Worm (Caenorhabditis elegans) whole organism, mixed stage, embryonic: ENCODE data around the gene ZK809.9.

ENCODE experiments used
- M03D4.4 ChIP-seq: sonication (generic microtip); optimal IDR thresholded peaks from 2 replicates; lab custom pipeline; 2017; ENCODE audit warnings: mild to moderate bottlenecking, missing genetic modification characterization, missing compliant biosample characterization
- bed-3 ChIP-seq: fragments of 200-800 bp; sonication (Bioruptor generic); optimal IDR thresholded peaks from 3 replicates; lab custom pipeline; 2018; ENCODE audit warnings: mild to moderate bottlenecking, missing genetic modification characterization, moderate library complexity, missing compliant biosample characterization
- blmp-1 ChIP-seq: fragments of 150-350 bp; optimal IDR thresholded peaks from 2 replicates; lab custom pipeline; 2014; ENCODE audit warnings: missing biosample characterization, missing genetic modification characterization
- ceh-39 ChIP-seq: fragments of 150-350 bp; optimal IDR thresholded peaks from 2 replicates; lab custom pipeline; 2014; ENCODE audit warnings: missing biosample characterization, missing genetic modification characterization
- ceh-43 ChIP-seq: fragments of 200-800 bp; sonication (Bioruptor generic); optimal IDR thresholded peaks from 2 replicates; lab custom pipeline; 2018; ENCODE audit warnings: mild to moderate bottlenecking, missing genetic modification characterization, moderate library complexity, missing compliant biosample characterization
- ceh-83 ChIP-seq: fragments of 200-800 bp; sonication (Bioruptor generic); optimal IDR thresholded peaks from 2 replicates; lab custom pipeline; 2018; ENCODE audit warnings: mild to moderate bottlenecking, missing genetic modification characterization, missing compliant biosample characterization
- ces-1 ChIP-seq: fragments of 150-350 bp; optimal IDR thresholded peaks from 2 replicates; lab custom pipeline; 2014; ENCODE audit warnings: missing biosample characterization, missing genetic modification reagents, missing genetic modification characterization
- cnd-1 ChIP-seq: fragments of 200-800 bp; sonication (Bioruptor generic); optimal IDR thresholded peaks from 2 replicates; lab custom pipeline; 2018; ENCODE audit warnings: mild to moderate bottlenecking, missing genetic modification characterization, missing compliant biosample characterization
- drap-1 ChIP-seq: fragments of 200-800 bp; sonication (Bioruptor generic); optimal IDR thresholded peaks from 3 replicates; lab custom pipeline; 2018; ENCODE audit warnings: mild to moderate bottlenecking, missing genetic modification characterization, missing compliant biosample characterization
- elt-1 ChIP-seq: sonication (generic microtip); optimal IDR thresholded peaks from 2 replicates; lab custom pipeline; 2017; ENCODE audit warnings: missing genetic modification characterization, mild to moderate bottlenecking, missing compliant biosample characterization, antibody characterized with exemption, moderate library complexity, borderline replicate concordance; ENCODE audit not compliant: insufficient read depth
- elt-3 ChIP-seq: fragments of 150-350 bp; optimal IDR thresholded peaks from 2 replicates; lab custom pipeline; 2014; ENCODE audit warnings: missing biosample characterization, missing genetic modification characterization
- ham-2 ChIP-seq: fragments of 200-800 bp; sonication (Bioruptor generic); optimal IDR thresholded peaks from 2 replicates; lab custom pipeline; 2018; ENCODE audit warnings: mild to moderate bottlenecking, missing genetic modification characterization, missing compliant biosample characterization
- hlh-1 ChIP-seq: fragments of 150-350 bp; optimal IDR thresholded peaks from 2 replicates; lab custom pipeline; 2014; ENCODE audit warnings: missing biosample characterization, missing genetic modification reagents, missing genetic modification characterization
- lin-13 ChIP-seq: fragments of 150-350 bp; optimal IDR thresholded peaks from 2 replicates; lab custom pipeline; 2014; ENCODE audit warnings: missing biosample characterization, missing genetic modification characterization
- lin-32 ChIP-seq: fragments of 200-800 bp; sonication (Bioruptor generic); optimal IDR thresholded peaks from 2 replicates; lab custom pipeline; 2018; ENCODE audit warnings: mild to moderate bottlenecking, missing genetic modification characterization, missing compliant biosample characterization
- mab-5 ChIP-seq: fragments of 150-350 bp; optimal IDR thresholded peaks from 2 replicates; lab custom pipeline; 2014; ENCODE audit warnings: missing biosample characterization, missing genetic modification characterization
- mls-2 ChIP-seq: sonication (generic microtip); optimal IDR thresholded peaks from 2 replicates; lab custom pipeline; 2016; ENCODE audit warnings: mild to moderate bottlenecking, missing genetic modification characterization, moderate library complexity, missing compliant biosample characterization
- nhr-12 ChIP-seq: fragments of 150-350 bp; optimal IDR thresholded peaks from 2 replicates; lab custom pipeline; 2014; ENCODE audit warnings: missing biosample characterization, missing genetic modification characterization
- nhr-2 ChIP-seq: fragments of 150-350 bp; optimal IDR thresholded peaks from 2 replicates; lab custom pipeline; 2014; ENCODE audit warnings: missing biosample characterization, missing genetic modification characterization
- nhr-237 ChIP-seq: fragments of 150-350 bp; optimal IDR thresholded peaks from 2 replicates; lab custom pipeline; 2014; ENCODE audit warnings: missing biosample characterization, missing genetic modification characterization
- nhr-28 ChIP-seq: fragments of 150-350 bp; optimal IDR thresholded peaks from 2 replicates; lab custom pipeline; 2014; ENCODE audit warnings: missing biosample characterization, missing genetic modification characterization
- nhr-76 ChIP-seq: sonication (generic microtip); optimal IDR thresholded peaks from 2 replicates; lab custom pipeline; 2017; ENCODE audit warnings: missing biosample characterization, missing genetic modification characterization
- pha-4 ChIP-seq: fragments of 150-350 bp; optimal IDR thresholded peaks from 2 replicates; lab custom pipeline; 2018; ENCODE audit warnings: missing biosample characterization, missing genetic modification reagents, missing genetic modification characterization
- sem-2 ChIP-seq: fragments of 200-800 bp; sonication (Bioruptor generic); optimal IDR thresholded peaks from 2 replicates; lab custom pipeline; 2018; ENCODE audit warnings: mild to moderate bottlenecking, missing genetic modification characterization, missing compliant biosample characterization
- snpc-4 ChIP-seq: fragments of 150-350 bp; optimal IDR thresholded peaks from 2 replicates; lab custom pipeline; 2014; ENCODE audit warnings: missing biosample characterization, missing genetic modification characterization
- sptf-1 ChIP-seq: sonication (generic microtip); optimal IDR thresholded peaks from 2 replicates; lab custom pipeline; 2017; ENCODE audit warnings: mild to moderate bottlenecking, missing genetic modification characterization, moderate library complexity, missing compliant biosample characterization
- tbx-8 ChIP-seq: fragments of 200-800 bp; sonication (Bioruptor generic); optimal IDR thresholded peaks from 2 replicates; lab custom pipeline; 2018; ENCODE audit warnings: mild to moderate bottlenecking, missing genetic modification characterization, moderate library complexity, missing compliant biosample characterization
- unc-120 ChIP-seq: sonication (generic microtip); optimal IDR thresholded peaks from 2 replicates; lab custom pipeline; 2017; ENCODE audit warnings: missing genetic modification characterization, missing compliant biosample characterization; ENCODE audit not compliant: poor library complexity, severe bottlenecking
- unc-39 ChIP-seq: fragments of 150-350 bp; optimal IDR thresholded peaks from 2 replicates; lab custom pipeline; 2014; ENCODE audit warnings: missing biosample characterization, missing genetic modification characterization
- unc-62 ChIP-seq: fragments of 150-350 bp; optimal IDR thresholded peaks from 2 replicates; lab custom pipeline; 2014; ENCODE audit warnings: missing biosample characterization, missing genetic modification reagents, missing genetic modification characterization
- ztf-11 ChIP-seq: fragments of 150-350 bp; optimal IDR thresholded peaks from 2 replicates; lab custom pipeline; 2014; ENCODE audit warnings: missing biosample characterization, missing genetic modification characterization

Gene ZK809.9

ce11 chrIV:11659794-11660312, 5.3 kb upstream of the ZK809.9 start, which contains the start of gene ZK792.1:
Gene ZK792.1 (plus strand): TSS chrIV:11659844.
- TF ChIP-seq sptf-1 (tag; lab: Kevin White, UChicago) (no peak), bed-3 (GFP tag; lab: Kevin White, UChicago) (no peak), unc-39 (no peak), elt-3 (tag; lab: Kevin White, UChicago) (no peak), ztf-11 (no peak), nhr-237 (tag; lab: Kevin White, UChicago) (no peak), ceh-83 (GFP tag; lab: Kevin White, UChicago) (no peak)

- TF ChIP-seq blmp-1 (tag; lab: Kevin White, UChicago): no peak
- no peak for TF ChIP-seq unc-120 (tag; lab: Kevin White, UChicago)
- TF ChIP-seq cnd-1 (tag; lab: Kevin White, UChicago): no peak
- no peak for TF ChIP-seq drap-1 (GFP tag; lab: Kevin White, UChicago)
- TF ChIP-seq nhr-2 (tag; lab: Kevin White, UChicago): no peak
- no peak for TF ChIP-seq ztf-11
- no peak for TF ChIP-seq lin-13 (tag; lab: Kevin White, UChicago)
- no peak for TF ChIP-seq nhr-28 (tag; lab: Kevin White, UChicago)
- no peak for TF ChIP-seq ham-2 (GFP tag; lab: Kevin White, UChicago)
- TF ChIP-seq mab-5: no peak
- TF ChIP-seq snpc-4 (tag; lab: Kevin White, UChicago): no peak
- no peak for TF ChIP-seq pha-4 (tag; lab: Kevin White, UChicago)
- TF ChIP-seq mls-2: no peak
- TF ChIP-seq lin-32: no peak
- TF ChIP-seq elt-3 (tag; lab: Kevin White, UChicago): no peak
- no peak for TF ChIP-seq elt-1 (tag; lab: Kevin White, UChicago)
Measured at ce11 chrIV:11668001-11668400, 2.9 kb downstream of the ZK809.9 start, which contains the start of gene atg-4.2. Gene atg-4.2 (plus strand): TSS chrIV:11668024.

- TF ChIP-seq nhr-28 (tag; lab: Kevin White, UChicago): no peak
- no peak for TF ChIP-seq sem-2 (GFP tag; lab: Kevin White, UChicago)
- no peak for TF ChIP-seq lin-32
- TF ChIP-seq ceh-43 (GFP tag; lab: Kevin White, UChicago): no peak
- TF ChIP-seq, all 35 proteins: peak for 0
Measured at ce11 chrIV:11673543-11673942, 8.4 kb downstream of the ZK809.9 start, which contains the start of gene inx-8. Gene inx-8 (plus strand): TSS chrIV:11673843.

ce11 chrIV:11676054-11676453, 10.9 kb downstream of the ZK809.9 start, which contains the start of gene inx-9:
Gene inx-9 (plus strand): TSS chrIV:11676354.
- TF ChIP-seq ces-1 (GFP tag; lab: Kevin White, UChicago) (no peak), sem-2 (GFP tag; lab: Kevin White, UChicago) (no peak), unc-39 (no peak), lin-13 (tag; lab: Kevin White, UChicago) (no peak), nhr-12 (tag; lab: Kevin White, UChicago) (no peak), bed-3 (GFP tag; lab: Kevin White, UChicago) (no peak), ham-2 (GFP tag; lab: Kevin White, UChicago) (no peak), pha-4 (tag; lab: Kevin White, UChicago) (no peak), lin-32 (no peak), ceh-83 (GFP tag; lab: Kevin White, UChicago) (no peak), elt-1 (tag; lab: Kevin White, UChicago) (no peak)

ce11 chrIV:11681905-11682304, 16.8 kb downstream of the ZK809.9 start, which contains the start of gene ZK792.4:
Gene ZK792.4 (minus strand): TSS chrIV:11682005.
- TF ChIP-seq ham-2 (GFP tag; lab: Kevin White, UChicago) (no peak), ces-1 (GFP tag; lab: Kevin White, UChicago) (no peak), ceh-39 (tag; lab: Kevin White, UChicago) (no peak), nhr-2 (tag; lab: Kevin White, UChicago) (no peak), ztf-11 (no peak), unc-62 (GFP tag; lab: Kevin White, UChicago) (no peak), pha-4 (tag; lab: Kevin White, UChicago) (no peak), M03D4.4 (no peak), sem-2 (GFP tag; lab: Kevin White, UChicago) (no peak), nhr-76 (tag; lab: Kevin White, UChicago) (no peak), hlh-1 (no peak), elt-1 (tag; lab: Kevin White, UChicago) (no peak), mab-5 (no peak), blmp-1 (tag; lab: Kevin White, UChicago) (no peak), drap-1 (GFP tag; lab: Kevin White, UChicago) (no peak), tbx-8 (GFP tag; lab: Kevin White, UChicago) (no peak)
